Worm (Caenorhabditis elegans) whole organism, young adult: ENCODE results near the gene B0310.6.
A peak's percentile ranks its signal among the peaks of the same experiment; 100 is the strongest.

Source experiments
- B0019.2 ChIP-seq: fragments of 200-800 bp; sonication (Bioruptor generic); conservative IDR thresholded peaks from 2 replicates; pipeline ENCODE4 v1.3.6; 2022; ENCODE audit warnings: missing genetic modification reagents, missing genetic modification characterization, missing compliant biosample characterization
- B0035.1 ChIP-seq: sonication (generic microtip); optimal IDR thresholded peaks from 2 replicates; lab custom pipeline; 2016; ENCODE audit warnings: missing genetic modification characterization, mild to moderate bottlenecking, missing compliant biosample characterization, missing genotype, missing genetic modification reagents
- B0336.3 ChIP-seq: fragments of 200-800 bp; sonication (Bioruptor generic); IDR thresholded peaks from 2 replicates; pipeline ENCODE4 v1.3.6; 2022; ENCODE audit warnings: missing genetic modification characterization, missing compliant biosample characterization
- F10E7.11 ChIP-seq: sonication (generic microtip); optimal IDR thresholded peaks from 2 replicates; lab custom pipeline; 2017; ENCODE audit warnings: mild to moderate bottlenecking, missing genetic modification characterization, moderate library complexity, missing compliant biosample characterization
- F23B12.7 ChIP-seq: sonication (generic microtip); optimal IDR thresholded peaks from 2 replicates; lab custom pipeline; 2017; ENCODE audit warnings: missing genetic modification characterization, mild to moderate bottlenecking, missing compliant biosample characterization, antibody characterized with exemption, moderate library complexity; ENCODE audit not compliant: insufficient read depth
- F52B5.7 ChIP-seq: sonication (generic microtip); optimal IDR thresholded peaks from 2 replicates; lab custom pipeline; 2016; ENCODE audit warnings: mild to moderate bottlenecking, missing genetic modification characterization, missing compliant biosample characterization
- T26A5.8 ChIP-seq: sonication (generic microtip); optimal IDR thresholded peaks from 2 replicates; lab custom pipeline; 2016; ENCODE audit warnings: missing genetic modification characterization, missing compliant biosample characterization
- Y53F4B.3 ChIP-seq: fragments of 200-800 bp; sonication (Bioruptor generic); IDR thresholded peaks from 2 replicates; pipeline ENCODE4 v1.3.6; 2022; ENCODE audit warnings: missing genetic modification reagents, missing genetic modification characterization, missing compliant biosample characterization
- Y67H2A.10 ChIP-seq: fragments of 200-800 bp; sonication (Bioruptor generic); conservative IDR thresholded peaks from 2 replicates; pipeline ENCODE4 v1.3.6; 2022; ENCODE audit warnings: missing genetic modification reagents, missing genetic modification characterization, missing compliant biosample characterization
- aptf-2 ChIP-seq: fragments of 200-800 bp; sonication (Bioruptor generic); conservative IDR thresholded peaks from 2 replicates; pipeline ENCODE4 v1.3.6; 2022; ENCODE audit warnings: missing genetic modification reagents, missing genetic modification characterization, missing compliant biosample characterization
- attf-6 ChIP-seq: fragments of 200-800 bp; sonication (Bioruptor generic); IDR thresholded peaks from 2 replicates; pipeline ENCODE4 v1.3.6; 2022; ENCODE audit warnings: missing genetic modification reagents, missing genetic modification characterization, missing compliant biosample characterization
- bed-1 ChIP-seq: fragments of 200-800 bp; sonication (Bioruptor generic); IDR thresholded peaks from 2 replicates; pipeline ENCODE4 v1.3.6; 2022; ENCODE audit warnings: missing genetic modification reagents, missing genetic modification characterization, missing compliant biosample characterization
- ccch-3 ChIP-seq: fragments of 200-800 bp; sonication (Bioruptor generic); optimal IDR thresholded peaks from 2 replicates; lab custom pipeline; 2018; ENCODE audit warnings: mild to moderate bottlenecking, missing genetic modification characterization, missing compliant biosample characterization
- ceh-40 ChIP-seq: fragments of 200-800 bp; sonication (Bioruptor generic); IDR thresholded peaks from 2 replicates; pipeline ENCODE4 v1.3.6; 2022; ENCODE audit warnings: missing genetic modification characterization, missing compliant biosample characterization
- ceh-58 ChIP-seq: fragments of 200-800 bp; sonication (Bioruptor generic); IDR thresholded peaks from 2 replicates; pipeline ENCODE4 v1.3.6; 2022; ENCODE audit warnings: missing genetic modification characterization, missing compliant biosample characterization
- ceh-79 ChIP-seq: sonication (generic microtip); optimal IDR thresholded peaks from 2 replicates; lab custom pipeline; 2017; ENCODE audit warnings: mild to moderate bottlenecking, missing genetic modification characterization, missing compliant biosample characterization
- dox-1 ChIP-seq: fragments of 200-800 bp; sonication (Bioruptor generic); IDR thresholded peaks from 2 replicates; pipeline ENCODE4 v1.3.6; 2022; ENCODE audit warnings: missing genetic modification reagents, missing genetic modification characterization, missing compliant biosample characterization
- dpff-1 ChIP-seq: sonication (generic microtip); optimal IDR thresholded peaks from 2 replicates; lab custom pipeline; 2017; ENCODE audit warnings: mild to moderate bottlenecking, missing genetic modification characterization, missing compliant biosample characterization
- hmg-20 ChIP-seq: fragments of 200-800 bp; sonication (Bioruptor generic); IDR thresholded peaks from 2 replicates; pipeline ENCODE4 v1.3.6; 2022; ENCODE audit warnings: missing genetic modification reagents, missing genetic modification characterization, missing compliant biosample characterization
- lag-1 ChIP-seq: fragments of 200-800 bp; sonication (Bioruptor generic); IDR thresholded peaks from 2 replicates; pipeline ENCODE4 v1.3.6; 2022; ENCODE audit warnings: missing genetic modification reagents, missing genetic modification characterization, missing compliant biosample characterization
- lin-35 ChIP-seq, 3 experiments: fragments of 150-350 bp in 2 of 3; sonication (generic microtip) in 1 of 3; optimal IDR thresholded peaks; 2 replicates each; lab custom pipeline; 2014 to 2018; ENCODE audit warnings: missing biosample characterization in 3 of 3, missing genetic modification characterization in 3 of 3, missing genetic modification reagents in 3 of 3
- mel-28 ChIP-seq: sonication (generic microtip); optimal IDR thresholded peaks from 2 replicates; lab custom pipeline; 2016; ENCODE audit warnings: borderline replicate concordance, mild to moderate bottlenecking, missing genetic modification characterization, missing compliant biosample characterization
- nhr-80 ChIP-seq: sonication (generic microtip); optimal IDR thresholded peaks from 2 replicates; lab custom pipeline; 2016; ENCODE audit warnings: missing genetic modification characterization, missing compliant biosample characterization
- sea-2 ChIP-seq: fragments of 200-800 bp; sonication (Bioruptor generic); IDR thresholded peaks from 2 replicates; pipeline ENCODE4 v1.3.6; 2022; ENCODE audit warnings: missing genetic modification characterization, missing compliant biosample characterization
- snpc-1.1 ChIP-seq: sonication (generic microtip); optimal IDR thresholded peaks from 2 replicates; lab custom pipeline; 2017; ENCODE audit warnings: missing genetic modification characterization, mild to moderate bottlenecking, missing compliant biosample characterization, antibody characterized with exemption, moderate library complexity, missing genotype, missing genetic modification reagents; ENCODE audit not compliant: insufficient read depth
- snpc-4 ChIP-seq, 5 experiments: fragments of 150-350 bp in 1 of 5; sonication (generic microtip) in 4 of 5; optimal IDR thresholded peaks; 2 replicates each; lab custom pipeline; 2014 to 2018; ENCODE audit warnings: missing genetic modification characterization in 5 of 5, missing biosample characterization in 3 of 5, antibody characterized with exemption in 2 of 5, mild to moderate bottlenecking in 2 of 5, missing compliant biosample characterization in 2 of 5, missing genotype in 2 of 5, moderate library complexity in 2 of 5, missing genetic modification reagents in 1 of 5
- somi-1 ChIP-seq: fragments of 200-800 bp; sonication (Bioruptor generic); optimal IDR thresholded peaks from 2 replicates; lab custom pipeline; 2018; ENCODE audit warnings: mild to moderate bottlenecking, missing genetic modification characterization, missing compliant biosample characterization
- unc-62 ChIP-seq: fragments of 150-350 bp; optimal IDR thresholded peaks from 2 replicates; lab custom pipeline; 2014; ENCODE audit warnings: missing biosample characterization, missing genetic modification reagents, missing genetic modification characterization
- zfh-2 ChIP-seq: fragments of 200-800 bp; sonication (Bioruptor generic); conservative IDR thresholded peaks from 2 replicates; pipeline ENCODE4 v1.3.6; 2022; ENCODE audit warnings: missing genetic modification reagents, missing genetic modification characterization, missing compliant biosample characterization
- zim-3 ChIP-seq: sonication (generic microtip); optimal IDR thresholded peaks from 2 replicates; lab custom pipeline; 2017; ENCODE audit warnings: mild to moderate bottlenecking, missing genetic modification characterization, moderate library complexity, missing compliant biosample characterization
- ztf-22 ChIP-seq: fragments of 200-800 bp; sonication (Bioruptor generic); optimal IDR thresholded peaks from 2 replicates; lab custom pipeline; 2018; ENCODE audit warnings: mild to moderate bottlenecking, missing genetic modification characterization, moderate library complexity, missing compliant biosample characterization
- ztf-25 ChIP-seq: fragments of 200-800 bp; sonication (Bioruptor generic); IDR thresholded peaks from 2 replicates; pipeline ENCODE4 v1.3.6; 2022; ENCODE audit warnings: missing genetic modification reagents, missing genetic modification characterization, missing compliant biosample characterization
- ztf-6 ChIP-seq: fragments of 200-800 bp; sonication (Bioruptor generic); IDR thresholded peaks from 2 replicates; pipeline ENCODE4 v1.3.6; 2022; ENCODE audit warnings: missing genetic modification reagents, missing genetic modification characterization, missing compliant biosample characterization

B0310.6 gene

ce11 chrX:571367-571766 is 40.6 kb upstream of the B0310.6 start:
- no peak for TF ChIP-seq Y67H2A.10 (GFP tag; lab: Robert Waterston, UW)
- TF ChIP-seq lag-1 (GFP tag; lab: Robert Waterston, UW), result no peak
- TF ChIP-seq hmg-20 (GFP tag; lab: Robert Waterston, UW), result no peak
- no peak for TF ChIP-seq somi-1 (GFP tag; lab: Kevin White, UChicago)
- no peak for TF ChIP-seq aptf-2 (GFP tag; lab: Robert Waterston, UW)
- no peak for TF ChIP-seq bed-1
- no peak for TF ChIP-seq unc-62 (GFP tag; lab: Kevin White, UChicago)
- TF ChIP-seq F10E7.11 (tag; lab: Kevin White, UChicago), result no peak
- no peak for TF ChIP-seq B0019.2 (GFP tag; lab: Robert Waterston, UW)
- no peak for TF ChIP-seq dpff-1 (tag; lab: Kevin White, UChicago)
- no peak for TF ChIP-seq ceh-40
- TF ChIP-seq ztf-25, result no peak
- TF ChIP-seq snpc-4 (GFP tag; optimal IDR thresholded peaks at IDR 0.05; lab: Kevin White, UChicago), result no peak
- peak in 2 of 4 experiments; percentile 64 to 72 for TF ChIP-seq snpc-4 (tag; optimal IDR thresholded peaks at IDR 0.05; lab: Kevin White, UChicago)
- TF ChIP-seq zfh-2 (GFP tag; lab: Robert Waterston, UW), result 0 out of 2 replicates have a peak, but pooled peaks have one; percentile 16
- TF ChIP-seq dox-1 (GFP tag; lab: Robert Waterston, UW), result no peak

- TF ChIP-seq snpc-4 (GFP tag; optimal IDR thresholded peaks at IDR 0.05; lab: Kevin White, UChicago) (no peak), snpc-4 (tag; optimal IDR thresholded peaks at IDR 0.05; lab: Kevin White, UChicago) (no peak), ztf-22 (GFP tag; lab: Kevin White, UChicago) (no peak), mel-28 (tag; lab: Kevin White, UChicago) (no peak), Y53F4B.3 (no peak), dpff-1 (tag; lab: Kevin White, UChicago) (no peak), T26A5.8 (tag; lab: Kevin White, UChicago) (no peak), B0336.3 (no peak), sea-2 (no peak), lin-35 (GFP tag; optimal IDR thresholded peaks at IDR 0.05; lab: Kevin White, UChicago) (no peak), ceh-79 (tag; lab: Kevin White, UChicago) (no peak), snpc-1.1 (tag; lab: Kevin White, UChicago) (no peak), attf-6 (GFP tag; lab: Robert Waterston, UW) (no peak), dox-1 (GFP tag; lab: Robert Waterston, UW) (no peak), ccch-3 (GFP tag; lab: Kevin White, UChicago) (no peak), ztf-6 (GFP tag; lab: Robert Waterston, UW) (no peak)
- TF ChIP-seq, all 124 proteins: peak for 0
Measured at ce11 chrX:557857-558256, 27.0 kb upstream of the B0310.6 start, which contains the start of gene nas-38. TSS of gene nas-38 (plus strand) at chrX:558157.

ce11 chrX:557195-557594 is 26.4 kb upstream of the B0310.6 start, which contains the start of gene hlh-19:
TSS of gene hlh-19 (minus strand) at chrX:557295.
- TF ChIP-seq F23B12.7 (tag; lab: Kevin White, UChicago) (no peak), F52B5.7 (tag; lab: Kevin White, UChicago) (no peak), B0035.1 (tag; lab: Kevin White, UChicago) (no peak), nhr-80 (tag; lab: Kevin White, UChicago) (no peak), ceh-58 (GFP tag; lab: Robert Waterston, UW) (no peak), zim-3 (tag; lab: Kevin White, UChicago) (no peak), zfh-2 (GFP tag; lab: Robert Waterston, UW) (no peak)
- TF ChIP-seq, all 124 proteins: peak for 0
